Fruit fly (Drosophila melanogaster) whole organism: ENCODE measurements around the gene RhoGAP18B.

Source experiments
- CG8478 ChIP-seq: fragments of >200 bp; optimal IDR thresholded peaks from 2 replicates; lab custom pipeline; 2018; ENCODE audit warnings: inconsistent platforms
- Dll ChIP-seq: fragments of >200 bp; optimal IDR thresholded peaks from 2 replicates; lab custom pipeline; 2017
- EcR ChIP-seq, 2 experiments: fragments of >200 bp; optimal IDR thresholded peaks; 2 replicates each; lab custom pipeline; 2017; ENCODE audit warnings: missing biosample characterization in 2 of 2, missing genetic modification characterization in 2 of 2, missing genetic modification reagents in 2 of 2
- pan ChIP-seq: fragments of >200 bp; optimal IDR thresholded peaks from 2 replicates; lab custom pipeline; 2017
- psq ChIP-seq: fragments of >200 bp; optimal IDR thresholded peaks from 2 replicates; lab custom pipeline; 2017
- usp ChIP-seq: fragments of >200 bp; optimal IDR thresholded peaks from 2 replicates; lab custom pipeline; 2017; ENCODE audit warnings: missing biosample characterization, missing genetic modification characterization, mixed read lengths

DNA sequence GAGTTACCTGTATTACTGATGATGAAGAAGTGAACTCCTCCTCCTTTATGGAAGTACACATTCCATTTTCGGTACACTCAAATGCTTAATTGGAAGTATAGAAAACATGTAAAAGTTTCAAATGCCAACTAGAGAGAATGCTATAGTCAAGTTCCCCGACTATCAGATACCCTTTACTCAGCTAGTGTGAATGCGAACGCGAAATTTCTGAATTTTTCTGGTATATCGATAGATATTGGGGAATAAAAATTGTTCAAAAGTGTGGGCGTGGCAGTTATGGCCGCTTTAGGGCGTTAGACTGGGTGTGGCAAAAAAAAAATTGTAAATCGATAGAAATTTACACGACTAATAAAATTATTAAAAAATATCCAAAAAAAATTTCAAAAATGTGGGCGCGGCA, 24.7 kb upstream of the RhoGAP18B start:
- no peak for TF ChIP-seq psq
- no peak for TF ChIP-seq usp
- TF ChIP-seq CG8478 (lab: Kevin White, UChicago), result no peak
- TF ChIP-seq pan (lab: Kevin White, UChicago), result no peak
- no peak for TF ChIP-seq Dll (lab: Kevin White, UChicago)
- TF ChIP-seq EcR (GFP tag; optimal IDR thresholded peaks at IDR 0.05; lab: Kevin White, UChicago), result no peak
